Fruit fly (Drosophila melanogaster) whole organism, embryonic: ENCODE measurements around the gene CG33969.

ENCODE experiments used
- Adf1 ChIP-seq: fragments of 200-800 bp; sonication (Bioruptor generic); IDR thresholded peaks from 2 replicates; pipeline ENCODE4 v1.3.6; 2022; ENCODE audit warnings: missing biosample characterization, missing genetic modification characterization
- BEAF-32 ChIP-seq: fragments of 200-800 bp; sonication (Bioruptor generic); optimal IDR thresholded peaks from 3 replicates; lab custom pipeline; 2017; ENCODE audit warnings: missing biosample characterization, missing genetic modification characterization, mild to moderate bottlenecking, moderate library complexity, missing genetic modification reagents
- CG10267 ChIP-seq: fragments of 200-800 bp; sonication (Bioruptor generic); optimal IDR thresholded peaks from 2 replicates; lab custom pipeline; 2018; ENCODE audit warnings: missing biosample characterization, mild to moderate bottlenecking, missing genetic modification characterization, moderate library complexity
- CG13287 ChIP-seq: fragments of 200-800 bp; sonication (Bioruptor generic); IDR thresholded peaks from 2 replicates; pipeline ENCODE4 v1.3.6; 2022; ENCODE audit warnings: missing biosample characterization, missing genetic modification characterization; ENCODE audit not compliant: partially characterized antibody
- CG14710 ChIP-seq: fragments of 200-800 bp; sonication (Bioruptor generic); optimal IDR thresholded peaks from 3 replicates; lab custom pipeline; 2019; ENCODE audit warnings: missing biosample characterization, mild to moderate bottlenecking, missing genetic modification characterization, moderate library complexity
- CG17829 ChIP-seq: fragments of 200-800 bp; optimal IDR thresholded peaks from 2 replicates; lab custom pipeline; 2019; ENCODE audit warnings: missing biosample characterization, mild to moderate bottlenecking, missing genetic modification characterization, moderate library complexity
- CG2116 ChIP-seq: fragments of 200-800 bp; sonication (Bioruptor generic); optimal IDR thresholded peaks from 3 replicates; lab custom pipeline; 2018; ENCODE audit warnings: missing biosample characterization, mild to moderate bottlenecking, missing genetic modification characterization
- CG2712 ChIP-seq: fragments of 200-800 bp; optimal IDR thresholded peaks from 3 replicates; lab custom pipeline; 2019; ENCODE audit warnings: missing biosample characterization, mild to moderate bottlenecking, missing genetic modification characterization, moderate library complexity
- CG30020 ChIP-seq: fragments of 200-800 bp; optimal IDR thresholded peaks from 2 replicates; lab custom pipeline; 2019; ENCODE audit warnings: missing biosample characterization, mild to moderate bottlenecking, missing genetic modification characterization, moderate library complexity
- CG34224 ChIP-seq: fragments of 200-800 bp; sonication (Bioruptor generic); IDR thresholded peaks from 3 replicates; pipeline ENCODE4 v1.3.6; 2022; ENCODE audit warnings: missing biosample characterization, missing genetic modification characterization; ENCODE audit not compliant: partially characterized antibody
- CG4360 ChIP-seq: fragments of 200-800 bp; sonication (Bioruptor generic); IDR thresholded peaks from 2 replicates; pipeline ENCODE4 v1.3.6; 2022; ENCODE audit warnings: missing biosample characterization, missing genetic modification characterization
- CG4617 ChIP-seq: fragments of 200-800 bp; sonication (Bioruptor generic); optimal IDR thresholded peaks from 3 replicates; lab custom pipeline; 2016; ENCODE audit warnings: missing biosample characterization, missing genetic modification characterization, borderline replicate concordance
- CG7745 ChIP-seq: fragments of 200-800 bp; sonication (Bioruptor generic); optimal IDR thresholded peaks from 2 replicates; lab custom pipeline; 2018; ENCODE audit warnings: missing biosample characterization, mild to moderate bottlenecking, missing genetic modification characterization, moderate library complexity
- CG8924 ChIP-seq: fragments of 200-800 bp; optimal IDR thresholded peaks from 3 replicates; lab custom pipeline; 2019; ENCODE audit warnings: missing biosample characterization, mild to moderate bottlenecking, missing genetic modification characterization, moderate library complexity
- CG9797 ChIP-seq: fragments of 200-800 bp; sonication (Bioruptor generic); optimal IDR thresholded peaks from 3 replicates; lab custom pipeline; 2018; ENCODE audit warnings: missing biosample characterization, mild to moderate bottlenecking, missing genetic modification characterization
- Dad ChIP-seq: fragments of 200-800 bp; sonication (Bioruptor generic); optimal IDR thresholded peaks from 3 replicates; lab custom pipeline; 2016; ENCODE audit warnings: missing biosample characterization, missing genetic modification characterization
- Doc3 ChIP-seq: fragments of 200-800 bp; sonication (Bioruptor generic); IDR thresholded peaks from 3 replicates; pipeline ENCODE4 v1.3.6; 2022; ENCODE audit warnings: missing biosample characterization, missing genetic modification characterization; ENCODE audit not compliant: partially characterized antibody
- Dp ChIP-seq: fragments of 200-800 bp; sonication (Bioruptor generic); optimal IDR thresholded peaks from 2 replicates; lab custom pipeline; 2018; ENCODE audit warnings: missing biosample characterization, mild to moderate bottlenecking, missing genetic modification characterization, moderate library complexity
- Dref ChIP-seq: fragments of 200-800 bp; sonication (Bioruptor generic); IDR thresholded peaks from 2 replicates; pipeline ENCODE4 v1.3.6; 2022; ENCODE audit warnings: missing biosample characterization, missing genetic modification characterization
- E2f2 ChIP-seq: fragments of 200-800 bp; sonication (Bioruptor generic); IDR thresholded peaks from 2 replicates; pipeline ENCODE4 v1.3.6; 2022; ENCODE audit warnings: missing biosample characterization, missing genetic modification characterization
- Ets97D ChIP-seq: fragments of 200-800 bp; sonication (Bioruptor generic); optimal IDR thresholded peaks from 3 replicates; lab custom pipeline; 2016; ENCODE audit warnings: missing biosample characterization, missing genetic modification characterization
- HmgZ ChIP-seq: fragments of 200-800 bp; sonication (Bioruptor generic); optimal IDR thresholded peaks from 2 replicates; lab custom pipeline; 2018; ENCODE audit warnings: missing biosample characterization, mild to moderate bottlenecking, missing genetic modification characterization
- MBD-R2 ChIP-seq: fragments of 200-800 bp; sonication (Bioruptor generic); IDR thresholded peaks from 2 replicates; pipeline ENCODE4 v1.3.6; 2022; ENCODE audit warnings: missing biosample characterization, missing genetic modification characterization
- MESR4 ChIP-seq: fragments of 200-800 bp; sonication (Bioruptor generic); optimal IDR thresholded peaks from 2 replicates; lab custom pipeline; 2018; ENCODE audit warnings: missing biosample characterization, mild to moderate bottlenecking, missing genetic modification characterization, moderate library complexity
- Nf-YA ChIP-seq: fragments of 200-800 bp; sonication (Bioruptor generic); IDR thresholded peaks from 2 replicates; pipeline ENCODE4 v1.3.6; 2022; ENCODE audit warnings: missing biosample characterization, missing genetic modification characterization
- Pdp1 ChIP-seq, 2 experiments: fragments of 200-800 bp; sonication (Bioruptor generic); optimal IDR thresholded peaks; 3 replicates each; lab custom pipeline; 2016; ENCODE audit warnings: missing biosample characterization in 2 of 2, missing genetic modification characterization in 2 of 2, mild to moderate bottlenecking in 1 of 2, moderate library complexity in 1 of 2
- Rx ChIP-seq: fragments of 200-800 bp; sonication (Bioruptor generic); IDR thresholded peaks from 2 replicates; pipeline ENCODE4 v1.3.6; 2022; ENCODE audit warnings: missing biosample characterization, missing genetic modification characterization
- YL-1 ChIP-seq: fragments of 200-800 bp; sonication (Bioruptor generic); optimal IDR thresholded peaks from 3 replicates; lab custom pipeline; 2017; ENCODE audit warnings: missing biosample characterization, mild to moderate bottlenecking, missing genetic modification characterization
- ab ChIP-seq: fragments of 200-800 bp; sonication (Bioruptor generic); optimal IDR thresholded peaks from 2 replicates; lab custom pipeline; 2016; ENCODE audit warnings: missing biosample characterization, missing genetic modification characterization
- bbx ChIP-seq: fragments of 200-800 bp; sonication (Bioruptor generic); IDR thresholded peaks from 2 replicates; pipeline ENCODE4 v1.3.6; 2022; ENCODE audit warnings: missing biosample characterization, missing genetic modification characterization; ENCODE audit not compliant: partially characterized antibody
- crp ChIP-seq, 2 experiments: fragments of 200-800 bp; sonication (Bioruptor generic); optimal IDR thresholded peaks; 2 replicates in 1 of 2; 3 replicates in 1 of 2; lab custom pipeline; 2017; ENCODE audit warnings: missing biosample characterization in 2 of 2, missing genetic modification characterization in 2 of 2, mild to moderate bottlenecking in 1 of 2, moderate library complexity in 1 of 2
- ewg ChIP-seq: fragments of 200-800 bp; sonication (Bioruptor generic); optimal IDR thresholded peaks from 3 replicates; lab custom pipeline; 2017; ENCODE audit warnings: mild to moderate bottlenecking, missing biosample characterization, missing genetic modification reagents, missing genetic modification characterization
- exex ChIP-seq: fragments of 200-800 bp; sonication (Bioruptor generic); optimal IDR thresholded peaks from 4 replicates; lab custom pipeline; 2018; ENCODE audit warnings: missing biosample characterization, mild to moderate bottlenecking, missing genetic modification characterization, moderate library complexity
- gfzf ChIP-seq: fragments of 200-800 bp; sonication (Bioruptor generic); optimal IDR thresholded peaks from 2 replicates; lab custom pipeline; 2016; ENCODE audit warnings: missing biosample characterization, mild to moderate bottlenecking, missing genetic modification characterization, moderate library complexity
- pzg ChIP-seq: fragments of 200-800 bp; sonication (Bioruptor generic); optimal IDR thresholded peaks from 3 replicates; lab custom pipeline; 2018; ENCODE audit warnings: missing biosample characterization, mild to moderate bottlenecking, missing genetic modification characterization, moderate library complexity
- sd ChIP-seq: fragments of 200-800 bp; sonication (Bioruptor generic); optimal IDR thresholded peaks from 3 replicates; lab custom pipeline; 2018; ENCODE audit warnings: missing biosample characterization, mild to moderate bottlenecking, missing genetic modification characterization, moderate library complexity
- sens ChIP-seq: fragments of 200-800 bp; sonication (Bioruptor generic); peaks from one replicate; lab custom pipeline; 2016; ENCODE audit warnings: missing biosample characterization, missing genetic modification characterization
- stwl ChIP-seq: fragments of 200-800 bp; sonication (Bioruptor generic); optimal IDR thresholded peaks from 3 replicates; lab custom pipeline; 2018; ENCODE audit warnings: missing biosample characterization, mild to moderate bottlenecking, missing genetic modification characterization, moderate library complexity
- sug ChIP-seq: fragments of 200-800 bp; optimal IDR thresholded peaks from 2 replicates; lab custom pipeline; 2019; ENCODE audit warnings: missing biosample characterization, mild to moderate bottlenecking, missing genetic modification characterization, moderate library complexity
- trem ChIP-seq: fragments of 200-800 bp; optimal IDR thresholded peaks from 3 replicates; lab custom pipeline; 2019; ENCODE audit warnings: missing biosample characterization, mild to moderate bottlenecking, missing genetic modification characterization, moderate library complexity

The CG33969 gene

DNA sequence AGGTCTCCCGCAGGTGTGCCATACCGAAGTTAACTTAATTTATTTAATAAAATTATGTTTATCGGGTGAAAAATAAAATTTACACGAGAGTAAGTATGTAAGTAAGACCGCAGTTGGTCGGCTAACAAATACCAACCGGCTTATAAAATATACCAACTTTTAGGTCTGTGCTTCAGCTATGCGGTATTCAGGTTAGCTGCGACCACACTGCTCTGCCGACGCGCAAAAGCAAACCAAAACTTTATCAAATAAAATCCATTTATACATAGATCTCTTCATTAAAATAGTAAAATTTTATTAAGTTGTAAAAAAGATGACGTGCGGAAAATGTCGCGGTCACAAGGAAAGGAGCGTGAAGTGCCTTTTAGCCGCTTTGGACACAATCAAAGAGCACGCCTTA lies 42.7 kb upstream of the CG33969 start, which contains the start of the genes mRpL15 and CtIP (continued):
- peak; percentile 3 for TF ChIP-seq CG8924
- TF ChIP-seq YL-1, result peak; percentile 75
- TF ChIP-seq CG2712 (tag; lab: Kevin White, UChicago), result peak; percentile 11
- TF ChIP-seq Dref, result peak; percentile 35; the same call in 1 of the 2 replicates
- peak; percentile 68 for TF ChIP-seq stwl (tag; lab: Kevin White, UChicago)
- no peak for TF ChIP-seq Doc3 (GFP tag; lab: Robert Waterston, UW)
- TF ChIP-seq CG34224, result peak; percentile 26; the same call in 1 of the 3 replicates
- peak; percentile 24 for TF ChIP-seq CG17829
- no peak for TF ChIP-seq Rx (GFP tag; lab: Robert Waterston, UW)
- TF ChIP-seq CG2116 (GFP tag; lab: Kevin White, UChicago), result peak; percentile 5
- TF ChIP-seq BEAF-32 (GFP tag; lab: Kevin White, UChicago), result peak; percentile 43
- peak; percentile 79 for TF ChIP-seq pzg (GFP tag; lab: Kevin White, UChicago)
- TF ChIP-seq Ets97D (GFP tag; lab: Kevin White, UChicago), result peak; percentile 38
- TF ChIP-seq CG10267, result peak; percentile 26
- peak; percentile 83 for TF ChIP-seq CG9797 (GFP tag; lab: Kevin White, UChicago)
- peak; percentile 55 for TF ChIP-seq bbx (GFP tag; lab: Robert Waterston, UW)
- TF ChIP-seq sd (tag; lab: Kevin White, UChicago), result peak; percentile 53
- TF ChIP-seq sens, result peak; percentile 33
- TF ChIP-seq Adf1, result 0 out of 2 replicates have a peak, but pooled peaks have one; percentile 31
- TF ChIP-seq crp (GFP tag; optimal IDR thresholded peaks at IDR 0.05; lab: Kevin White, UChicago), result peak in 1 of 2 experiments; percentile 65
- TF ChIP-seq CG7745, result no peak
- TF ChIP-seq Nf-YA (GFP tag; lab: Robert Waterston, UW), result no peak
- peak; percentile 39 for TF ChIP-seq MESR4
- TF ChIP-seq gfzf (GFP tag; lab: Kevin White, UChicago), result peak; percentile 88
- TF ChIP-seq ab, result no peak
- TF ChIP-seq Dad (GFP tag; lab: Kevin White, UChicago), result no peak
- peak; percentile 13 for TF ChIP-seq CG30020 (tag; lab: Kevin White, UChicago)
- TF ChIP-seq Pdp1 (GFP tag; optimal IDR thresholded peaks at IDR 0.05; lab: Kevin White, UChicago), result peak in 1 of 2 experiments; percentile 29
- TF ChIP-seq CG4617 (GFP tag; lab: Kevin White, UChicago), result peak; percentile 87
- TF ChIP-seq exex (tag; lab: Kevin White, UChicago), result no peak
- TF ChIP-seq CG13287 (GFP tag; lab: Robert Waterston, UW), result peak; percentile 51; the same call in 1 of the 2 replicates
- peak; percentile 68 for TF ChIP-seq E2f2 (GFP tag; lab: Robert Waterston, UW)
- TF ChIP-seq sug, result peak; percentile 1
- peak; percentile 53 for TF ChIP-seq trem (tag; lab: Kevin White, UChicago)
- peak; percentile 67 for TF ChIP-seq ewg (GFP tag; lab: Kevin White, UChicago)
- TF ChIP-seq MBD-R2 (GFP tag; lab: Robert Waterston, UW), result peak; percentile 86
- TF ChIP-seq CG14710 (tag; lab: Kevin White, UChicago), result peak; percentile 11
- TF ChIP-seq CG4360, result no peak
- TF ChIP-seq Dp (GFP tag; lab: Kevin White, UChicago), result peak; percentile 62
- peak; percentile 15 for TF ChIP-seq HmgZ (tag; lab: Kevin White, UChicago)
